Fruit fly (Drosophila melanogaster): ENCODE measurements around the gene ebo.

ebo gene

DNA sequence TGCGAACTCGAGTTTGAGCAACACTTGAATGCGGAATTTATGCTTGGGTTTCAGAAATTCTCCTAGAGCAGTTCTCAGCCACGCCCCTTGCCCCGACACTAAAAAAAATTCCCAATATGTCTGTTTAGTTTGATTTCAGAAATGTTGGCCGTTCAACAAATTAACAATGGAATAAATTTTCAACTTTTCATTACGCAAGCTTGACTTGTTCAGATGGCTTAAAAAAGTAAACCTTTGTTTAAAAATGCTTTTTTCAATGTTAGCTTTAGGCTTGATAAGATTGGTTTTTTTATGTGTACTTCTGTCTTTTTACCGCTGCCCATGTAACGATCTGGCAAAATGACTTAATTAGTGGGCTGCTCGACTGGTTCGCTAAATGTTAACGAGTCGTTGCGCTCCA, 23.7 kb downstream of the ebo start:
- TF ChIP-seq CG17801 (GFP tag; optimal IDR thresholded peaks at IDR 0.05; ENCODE audit: partially characterized antibody): no peak

DNA sequence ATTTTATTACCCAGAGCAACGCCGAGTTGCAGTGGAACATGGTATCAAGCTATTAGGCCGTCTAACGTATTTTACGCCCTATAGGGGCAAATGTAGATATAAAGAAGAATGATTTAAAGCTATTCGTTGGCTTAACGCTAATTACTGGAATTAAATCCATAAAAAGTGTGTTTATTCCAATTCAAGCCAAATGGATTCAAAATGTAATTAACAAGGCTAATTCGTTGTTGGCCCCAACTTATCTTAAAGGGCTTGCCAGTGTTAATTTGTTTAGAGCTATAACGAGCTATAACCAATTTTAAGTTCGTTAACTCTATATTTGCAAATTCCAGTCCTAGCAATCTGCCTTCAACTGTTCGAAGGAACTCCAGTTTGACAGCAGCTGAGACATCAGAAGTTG, 27.4 kb downstream of the ebo start:
- TF ChIP-seq CG17801 (GFP tag; optimal IDR thresholded peaks at IDR 0.05; ENCODE audit: partially characterized antibody): no peak

DNA sequence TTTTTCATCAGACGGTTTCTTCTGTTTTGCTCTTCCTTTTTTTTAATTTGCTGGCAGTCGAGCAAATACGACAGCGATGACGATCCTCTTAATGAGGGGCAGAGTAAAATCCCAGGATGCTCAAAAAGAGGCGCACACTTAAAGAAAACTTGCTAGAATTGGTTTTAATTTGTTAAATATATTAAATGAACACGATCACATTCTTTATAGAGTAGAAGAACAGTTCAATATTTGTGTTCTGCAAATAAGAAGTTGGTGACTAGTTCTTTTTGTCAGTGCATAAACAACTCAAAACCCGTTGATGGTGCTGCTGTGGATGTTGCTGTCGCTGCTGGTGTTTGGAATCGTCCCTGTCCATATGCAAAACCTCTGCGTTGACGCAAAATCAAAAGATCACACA, 28.1 kb downstream of the ebo start:
- no peak for TF ChIP-seq CG17801 (GFP tag; optimal IDR thresholded peaks at IDR 0.05; ENCODE audit: partially characterized antibody)

DNA sequence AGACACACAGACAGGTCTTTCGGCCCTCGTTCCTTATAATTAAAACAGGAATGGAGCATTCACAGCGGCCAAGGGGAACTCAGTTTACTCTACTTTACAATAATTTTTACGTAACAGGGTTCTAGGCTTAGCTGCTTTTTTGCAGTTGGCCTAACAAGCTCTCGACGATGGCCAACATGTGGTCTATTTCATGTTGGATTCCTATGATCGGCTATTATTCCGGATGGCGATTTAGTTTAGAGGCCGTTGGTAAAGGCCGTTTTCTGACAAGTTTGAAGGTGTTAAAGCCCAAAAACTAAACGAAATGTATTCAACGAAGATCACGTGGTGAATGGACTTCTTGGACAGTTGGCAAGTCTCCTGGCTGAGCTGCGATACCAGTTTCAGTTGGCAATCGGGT, 30.4 kb downstream of the ebo start:
- TF ChIP-seq CG17801 (GFP tag; optimal IDR thresholded peaks at IDR 0.05; ENCODE audit: partially characterized antibody): no peak

DNA sequence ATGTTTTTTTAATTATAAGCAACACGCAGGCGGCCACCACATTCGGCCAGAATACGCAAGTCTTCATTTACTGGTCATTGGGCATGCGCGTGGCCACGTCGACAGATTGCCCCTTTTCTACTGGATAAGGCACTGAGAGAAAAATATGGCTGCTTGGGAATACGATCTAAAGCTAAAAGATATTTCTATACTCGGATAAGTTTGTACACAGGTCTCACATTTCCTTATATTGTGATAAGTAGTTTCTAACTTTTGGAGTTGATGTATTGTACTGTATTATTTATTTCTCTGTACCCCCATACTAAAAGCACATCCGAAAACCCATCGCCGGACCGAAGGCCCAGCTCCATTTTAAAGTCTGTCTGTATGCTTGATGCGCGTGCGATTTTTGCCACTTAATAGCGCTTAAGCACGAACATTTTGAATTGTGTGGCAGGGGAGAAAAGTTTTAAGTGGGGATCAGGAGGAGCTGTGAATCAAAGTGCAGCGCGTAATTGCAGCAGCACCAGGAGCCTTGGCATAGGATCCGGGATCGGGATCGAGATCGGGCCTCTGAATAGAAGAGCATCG, 32.3 kb downstream of the ebo start:
- TF ChIP-seq CG17801 (GFP tag; optimal IDR thresholded peaks at IDR 0.05; ENCODE audit: partially characterized antibody): no peak

DNA sequence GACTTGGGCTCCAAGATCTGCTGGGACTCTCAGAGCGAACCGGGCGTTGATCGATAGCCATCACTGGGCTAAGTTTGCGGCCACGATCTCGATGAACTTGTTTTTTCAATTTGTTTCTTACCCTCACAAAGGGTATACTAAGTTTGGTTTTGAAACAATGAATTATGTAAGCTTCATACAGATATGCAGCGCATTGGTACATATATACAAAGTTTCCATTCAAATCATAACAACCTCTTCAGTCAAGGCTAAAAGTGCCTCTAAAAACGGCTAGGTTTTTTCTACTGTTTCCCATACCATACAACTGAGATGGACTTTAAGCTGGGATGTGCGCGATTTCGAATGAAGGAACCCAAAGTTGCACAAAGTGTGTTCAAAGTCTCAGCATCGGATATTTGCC, 35.1 kb downstream of the ebo start:
- no peak for TF ChIP-seq CG17801 (GFP tag; optimal IDR thresholded peaks at IDR 0.05; ENCODE audit: partially characterized antibody)

DNA sequence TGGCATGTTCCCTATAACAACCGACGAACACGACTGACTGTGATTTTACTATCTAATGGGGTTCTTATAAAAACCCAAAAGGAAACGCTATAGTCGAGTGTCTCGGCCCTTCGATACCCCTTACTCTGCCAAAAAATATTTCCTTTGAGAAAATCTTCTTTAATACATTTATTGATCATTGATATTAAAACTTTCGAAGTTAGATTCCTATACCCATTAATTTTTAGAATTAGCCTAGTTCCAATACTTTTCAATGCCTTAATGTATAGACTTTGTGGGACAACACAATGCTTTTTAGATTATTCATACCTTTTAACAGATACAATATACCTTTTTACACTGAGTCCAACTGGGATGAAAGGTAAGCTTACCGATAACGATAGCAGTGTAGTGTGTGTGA, 39.0 kb downstream of the ebo start, which contains the start of gene Pgcl:
Gene Pgcl (minus strand): TSS at position 45 of the 400 bp plus-strand sequence.
- no peak for TF ChIP-seq CG17801 (GFP tag; optimal IDR thresholded peaks at IDR 0.05; ENCODE audit: partially characterized antibody)

DNA sequence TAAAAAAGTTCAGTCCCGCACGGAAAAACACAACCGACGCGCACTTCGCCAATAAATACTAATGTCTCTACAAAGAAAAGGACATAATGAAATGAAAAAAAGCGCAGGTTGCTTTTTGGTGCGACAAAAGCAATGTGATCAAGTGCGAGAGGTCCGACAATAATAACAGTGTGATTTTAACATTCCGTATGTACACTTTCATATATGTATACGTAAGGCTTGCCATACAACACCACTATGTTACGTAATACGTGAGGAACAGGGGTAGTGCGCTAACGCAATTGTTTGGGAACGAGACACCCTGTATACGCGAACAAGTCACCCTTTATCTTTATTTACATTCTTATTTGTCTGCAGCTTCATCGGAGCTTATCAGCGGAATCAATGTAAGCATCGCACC, 48.2 kb downstream of the ebo start:
- TF ChIP-seq CG17801 (GFP tag; optimal IDR thresholded peaks at IDR 0.05; ENCODE audit: partially characterized antibody): no peak

DNA sequence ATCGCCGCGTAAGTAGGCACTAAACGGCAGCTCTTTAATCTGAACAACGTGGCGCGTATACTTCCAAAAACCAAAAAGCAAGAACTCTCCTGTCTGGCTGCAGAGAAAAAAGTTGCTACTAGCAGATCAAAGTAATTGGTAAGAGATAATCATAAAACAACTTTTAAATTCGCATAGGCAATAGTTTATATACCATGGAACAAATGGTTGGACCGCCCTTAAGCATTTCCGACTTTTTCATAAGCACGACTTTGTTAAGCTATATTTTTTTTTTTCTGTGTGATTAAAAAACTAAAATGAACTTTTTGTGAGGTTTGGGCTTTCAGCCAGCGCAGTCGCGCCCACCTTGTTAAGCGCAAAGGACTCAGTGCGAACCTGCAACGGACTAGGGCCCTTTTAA, 50.9 kb downstream of the ebo start:
- no peak for TF ChIP-seq CG17801 (GFP tag; optimal IDR thresholded peaks at IDR 0.05; ENCODE audit: partially characterized antibody)

DNA sequence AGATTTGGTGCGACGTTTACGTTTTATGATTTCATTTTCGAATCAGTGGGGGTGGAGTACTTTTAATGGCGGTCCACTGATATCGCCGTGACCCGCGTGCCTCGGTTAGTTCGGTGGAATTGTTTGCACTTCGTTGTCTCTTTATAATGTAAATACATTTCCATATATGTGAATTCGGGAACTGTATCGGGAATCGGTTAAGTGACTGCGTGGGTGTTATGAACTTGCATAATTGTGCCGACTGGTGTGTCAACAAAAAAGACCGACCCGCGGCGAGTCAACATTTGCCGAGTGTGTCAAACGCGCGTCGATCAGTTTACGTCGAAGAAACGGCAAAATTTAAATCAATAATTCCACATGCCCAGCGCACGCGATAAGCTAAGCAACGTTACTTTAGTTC, 53.0 kb downstream of the ebo start:
- no peak for TF ChIP-seq CG17801 (GFP tag; optimal IDR thresholded peaks at IDR 0.05; ENCODE audit: partially characterized antibody)
